Worm (Caenorhabditis elegans) whole organism, young adult: ENCODE data around the gene C12D8.13.
A peak's percentile ranks its signal among the peaks of the same experiment; 100 is the strongest.

Source experiments
- B0019.2 ChIP-seq: fragments of 200-800 bp; sonication (Bioruptor generic); conservative IDR thresholded peaks from 2 replicates; pipeline ENCODE4 v1.3.6; 2022; ENCODE audit warnings: missing genetic modification reagents, missing genetic modification characterization, missing compliant biosample characterization
- B0035.1 ChIP-seq: sonication (generic microtip); optimal IDR thresholded peaks from 2 replicates; lab custom pipeline; 2016; ENCODE audit warnings: missing genetic modification characterization, mild to moderate bottlenecking, missing compliant biosample characterization, missing genotype, missing genetic modification reagents
- F22D6.2 ChIP-seq: sonication (generic microtip); optimal IDR thresholded peaks from 2 replicates; lab custom pipeline; 2016; ENCODE audit warnings: mild to moderate bottlenecking, missing genetic modification characterization, missing compliant biosample characterization
- T26A5.8 ChIP-seq: sonication (generic microtip); optimal IDR thresholded peaks from 2 replicates; lab custom pipeline; 2016; ENCODE audit warnings: missing genetic modification characterization, missing compliant biosample characterization
- Y79H2A.3 ChIP-seq: fragments of 200-800 bp; sonication (Bioruptor generic); conservative IDR thresholded peaks from 2 replicates; pipeline ENCODE4 v1.3.6; 2022; ENCODE audit warnings: missing genetic modification reagents, missing genetic modification characterization, missing compliant biosample characterization
- akir-1 ChIP-seq: fragments of 200-800 bp; sonication (Bioruptor generic); optimal IDR thresholded peaks from 2 replicates; lab custom pipeline; 2018; ENCODE audit warnings: mild to moderate bottlenecking, missing genetic modification characterization, moderate library complexity, missing compliant biosample characterization
- ama-1 ChIP-seq, 3 experiments: fragments of 150-350 bp in 1 of 3; sonication (generic microtip) in 2 of 3; optimal IDR thresholded peaks; 2 replicates each; lab custom pipeline; 2014 to 2018; ENCODE audit warnings: missing biosample characterization in 2 of 3, missing genetic modification characterization in 2 of 3, missing genetic modification reagents in 2 of 3
- atf-7 ChIP-seq: sonication (generic microtip); optimal IDR thresholded peaks from 2 replicates; lab custom pipeline; 2017; ENCODE audit warnings: mild to moderate bottlenecking, missing genetic modification characterization, missing compliant biosample characterization
- attf-5 ChIP-seq: fragments of 200-800 bp; sonication (Bioruptor generic); optimal IDR thresholded peaks from 2 replicates; lab custom pipeline; 2018; ENCODE audit warnings: mild to moderate bottlenecking, missing genetic modification characterization, missing compliant biosample characterization
- attf-6 ChIP-seq: fragments of 200-800 bp; sonication (Bioruptor generic); IDR thresholded peaks from 2 replicates; pipeline ENCODE4 v1.3.6; 2022; ENCODE audit warnings: missing genetic modification reagents, missing genetic modification characterization, missing compliant biosample characterization
- ccch-3 ChIP-seq: fragments of 200-800 bp; sonication (Bioruptor generic); optimal IDR thresholded peaks from 2 replicates; lab custom pipeline; 2018; ENCODE audit warnings: mild to moderate bottlenecking, missing genetic modification characterization, missing compliant biosample characterization
- cebp-1 ChIP-seq, 2 experiments: fragments of 200-800 bp in 1 of 2; sonication (Bioruptor generic) in 1 of 2; sonication (generic microtip) in 1 of 2; IDR thresholded peaks in 1 of 2; optimal IDR thresholded peaks in 1 of 2; 2 replicates each; pipeline versions ENCODE4 v1.3.6 to Lab custom; 2017 to 2022; ENCODE audit warnings: missing compliant biosample characterization in 2 of 2, missing genetic modification characterization in 2 of 2, mild to moderate bottlenecking in 1 of 2, missing genetic modification reagents in 1 of 2, moderate library complexity in 1 of 2
- chd-7 ChIP-seq: sonication (generic microtip); optimal IDR thresholded peaks from 2 replicates; lab custom pipeline; 2016; ENCODE audit warnings: mild to moderate bottlenecking, missing genetic modification characterization, moderate library complexity, missing compliant biosample characterization
- dox-1 ChIP-seq: fragments of 200-800 bp; sonication (Bioruptor generic); IDR thresholded peaks from 2 replicates; pipeline ENCODE4 v1.3.6; 2022; ENCODE audit warnings: missing genetic modification reagents, missing genetic modification characterization, missing compliant biosample characterization
- ekl-4 ChIP-seq: fragments of 200-800 bp; sonication (Bioruptor generic); IDR thresholded peaks from 2 replicates; pipeline ENCODE4 v1.3.6; 2022; ENCODE audit warnings: missing genetic modification reagents, missing genetic modification characterization, missing compliant biosample characterization
- him-1 ChIP-seq: sonication (generic microtip); optimal IDR thresholded peaks from 2 replicates; lab custom pipeline; 2016; ENCODE audit warnings: missing genotype, missing genetic modification reagents, missing genetic modification characterization, missing compliant biosample characterization
- lsy-27 ChIP-seq: sonication (generic microtip); optimal IDR thresholded peaks from 2 replicates; lab custom pipeline; 2017; ENCODE audit warnings: missing genetic modification characterization, mild to moderate bottlenecking, missing compliant biosample characterization, antibody characterized with exemption, missing genotype, borderline replicate concordance; ENCODE audit not compliant: insufficient read depth
- madf-6 ChIP-seq: fragments of 200-800 bp; sonication (Bioruptor generic); IDR thresholded peaks from 2 replicates; pipeline ENCODE4 v1.3.6; 2022; ENCODE audit warnings: missing genetic modification reagents, missing genetic modification characterization, missing compliant biosample characterization
- mcd-1 ChIP-seq: fragments of 200-800 bp; sonication (Bioruptor generic); IDR thresholded peaks from 2 replicates; pipeline ENCODE4 v1.3.6; 2022; ENCODE audit warnings: missing genetic modification reagents, missing genetic modification characterization, missing compliant biosample characterization
- nhr-179 ChIP-seq: sonication (generic microtip); optimal IDR thresholded peaks from 2 replicates; lab custom pipeline; 2016; ENCODE audit warnings: mild to moderate bottlenecking, missing genetic modification characterization, missing compliant biosample characterization
- nhr-80 ChIP-seq: sonication (generic microtip); optimal IDR thresholded peaks from 2 replicates; lab custom pipeline; 2016; ENCODE audit warnings: missing genetic modification characterization, missing compliant biosample characterization
- nhr-90 ChIP-seq: sonication (generic microtip); optimal IDR thresholded peaks from 2 replicates; lab custom pipeline; 2016; ENCODE audit warnings: missing genotype, mild to moderate bottlenecking, missing genetic modification characterization, missing compliant biosample characterization
- pha-4 ChIP-seq: fragments of 150-350 bp; sonication (generic microtip); optimal IDR thresholded peaks from 2 replicates; lab custom pipeline; 2014; ENCODE audit warnings: missing biosample characterization, missing genetic modification reagents, missing genetic modification characterization
- repo-1 ChIP-seq: sonication (generic microtip); optimal IDR thresholded peaks from 2 replicates; lab custom pipeline; 2017; ENCODE audit warnings: mild to moderate bottlenecking, missing genetic modification characterization, missing compliant biosample characterization
- sdz-38 ChIP-seq: sonication (generic microtip); optimal IDR thresholded peaks from 2 replicates; lab custom pipeline; 2016; ENCODE audit warnings: missing genotype, missing genetic modification characterization, missing compliant biosample characterization
- sea-2 ChIP-seq: fragments of 200-800 bp; sonication (Bioruptor generic); IDR thresholded peaks from 2 replicates; pipeline ENCODE4 v1.3.6; 2022; ENCODE audit warnings: missing genetic modification characterization, missing compliant biosample characterization
- snpc-4 ChIP-seq, 5 experiments: fragments of 150-350 bp in 1 of 5; sonication (generic microtip) in 4 of 5; optimal IDR thresholded peaks; 2 replicates each; lab custom pipeline; 2014 to 2018; ENCODE audit warnings: missing genetic modification characterization in 5 of 5, missing biosample characterization in 3 of 5, antibody characterized with exemption in 2 of 5, mild to moderate bottlenecking in 2 of 5, missing compliant biosample characterization in 2 of 5, missing genotype in 2 of 5, moderate library complexity in 2 of 5, missing genetic modification reagents in 1 of 5
- tlf-1 ChIP-seq: fragments of 200-800 bp; sonication (Bioruptor generic); optimal IDR thresholded peaks from 2 replicates; lab custom pipeline; 2018; ENCODE audit warnings: mild to moderate bottlenecking, missing genetic modification characterization, missing compliant biosample characterization
- unc-130 ChIP-seq: sonication (generic microtip); optimal IDR thresholded peaks from 2 replicates; lab custom pipeline; 2016; ENCODE audit warnings: missing genetic modification reagents, missing genetic modification characterization, missing compliant biosample characterization
- ztf-18 ChIP-seq: sonication (generic microtip); optimal IDR thresholded peaks from 2 replicates; lab custom pipeline; 2016; ENCODE audit warnings: missing genotype, mild to moderate bottlenecking, missing genetic modification characterization, missing compliant biosample characterization
- ztf-22 ChIP-seq: fragments of 200-800 bp; sonication (Bioruptor generic); optimal IDR thresholded peaks from 2 replicates; lab custom pipeline; 2018; ENCODE audit warnings: mild to moderate bottlenecking, missing genetic modification characterization, moderate library complexity, missing compliant biosample characterization
- ztf-26 ChIP-seq: sonication (generic microtip); optimal IDR thresholded peaks from 2 replicates; lab custom pipeline; 2017; ENCODE audit warnings: missing genetic modification characterization, missing compliant biosample characterization
- ztf-28 ChIP-seq: fragments of 200-800 bp; sonication (Bioruptor generic); IDR thresholded peaks from 2 replicates; pipeline ENCODE4 v1.3.6; 2022; ENCODE audit warnings: missing genetic modification reagents, missing genetic modification characterization, missing compliant biosample characterization

The C12D8.13 gene

ce11 chrV:10203435-10204009 is 17.0 kb downstream of the C12D8.13 start, which contains the start of gene chpf-1:
TSS of gene chpf-1 (minus strand) at chrV:10203485.
- no peak for TF ChIP-seq attf-6 (GFP tag; lab: Robert Waterston, UW)
- TF ChIP-seq cebp-1 (GFP tag; IDR thresholded peaks at IDR 0.05; lab: Robert Waterston, UW) = no peak
- TF ChIP-seq cebp-1 (tag; optimal IDR thresholded peaks at IDR 0.05; lab: Kevin White, UChicago) = peak; percentile 2
- TF ChIP-seq nhr-80 (tag; lab: Kevin White, UChicago) = peak; percentile 65
- peak; percentile 56 for TF ChIP-seq ztf-18 (tag; lab: Kevin White, UChicago)
- no peak for TF ChIP-seq snpc-4 (GFP tag; optimal IDR thresholded peaks at IDR 0.05; lab: Kevin White, UChicago)
- peak in 2 of 4 experiments; percentile 33 to 36 for TF ChIP-seq snpc-4 (tag; optimal IDR thresholded peaks at IDR 0.05; lab: Kevin White, UChicago)
- TF ChIP-seq T26A5.8 (tag; lab: Kevin White, UChicago) = no peak
- TF ChIP-seq madf-6 (GFP tag; lab: Robert Waterston, UW) = 0 out of 2 replicates have a peak, but pooled peaks have one; percentile 17

DNA sequence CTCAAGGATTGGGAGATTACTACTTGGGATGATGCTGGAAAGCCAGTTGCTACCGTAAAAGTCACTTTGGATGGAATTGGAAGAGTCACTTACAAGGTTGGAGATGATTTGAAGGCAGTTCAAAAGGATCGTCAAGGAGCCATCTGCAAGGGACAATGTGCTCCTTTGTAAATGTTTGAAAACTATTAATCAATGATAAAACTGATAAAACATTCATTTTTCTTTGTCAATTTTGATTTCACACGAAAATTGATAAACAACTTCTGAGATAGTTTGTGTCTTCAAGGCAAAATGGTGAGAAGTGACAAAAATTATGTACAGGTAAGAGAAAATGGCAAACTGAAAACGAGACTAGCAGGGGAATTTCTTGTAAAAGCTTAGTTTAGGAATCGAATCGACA is 18.2 kb downstream of the C12D8.13 start:
- TF ChIP-seq unc-130 (GFP tag; lab: Kevin White, UChicago) = no peak
- no peak for TF ChIP-seq nhr-179 (tag; lab: Kevin White, UChicago)
- TF ChIP-seq madf-6 (GFP tag; lab: Robert Waterston, UW) = no peak
- no peak for TF ChIP-seq Y79H2A.3 (GFP tag; lab: Robert Waterston, UW)
- TF ChIP-seq B0035.1 (tag; lab: Kevin White, UChicago) = no peak
- TF ChIP-seq attf-5 (GFP tag; lab: Kevin White, UChicago) = no peak
- TF ChIP-seq ztf-28 (GFP tag; lab: Robert Waterston, UW) = no peak
- TF ChIP-seq sea-2 (GFP tag; lab: Robert Waterston, UW) = no peak
- TF ChIP-seq him-1 (tag; lab: Kevin White, UChicago) = no peak
- no peak for TF ChIP-seq pha-4 (tag; lab: Kevin White, UChicago)
- no peak for TF ChIP-seq dox-1 (GFP tag; lab: Robert Waterston, UW)
- no peak for TF ChIP-seq repo-1 (tag; lab: Kevin White, UChicago)
- no peak for TF ChIP-seq tlf-1
- no peak for TF ChIP-seq mcd-1 (GFP tag; lab: Robert Waterston, UW)
- no peak for TF ChIP-seq ztf-22 (GFP tag; lab: Kevin White, UChicago)
- no peak for TF ChIP-seq lsy-27 (tag; lab: Kevin White, UChicago)
- no peak for TF ChIP-seq chd-7 (tag; lab: Kevin White, UChicago)
- no peak for TF ChIP-seq sdz-38 (tag; lab: Kevin White, UChicago)

DNA sequence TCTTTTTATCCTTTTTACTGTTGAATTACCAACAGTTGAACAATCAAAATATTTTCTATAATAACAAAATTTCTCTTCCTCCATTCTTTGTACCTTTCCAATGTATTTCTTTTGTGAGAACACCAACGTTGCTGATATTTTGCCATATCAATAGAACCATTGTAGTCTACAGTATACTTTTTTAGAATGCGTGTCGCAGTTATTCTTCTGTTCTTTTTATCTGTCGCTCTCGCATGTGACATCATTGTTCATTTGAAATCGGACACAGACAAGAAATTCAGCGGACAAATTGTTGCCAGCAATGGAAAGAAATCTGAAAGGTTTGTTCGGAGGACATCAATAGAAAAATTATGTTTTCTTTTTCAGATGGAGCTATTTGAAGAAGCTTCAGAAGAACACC is 18.6 kb downstream of the C12D8.13 start, which contains the start of gene ZK856.7:
TSS of gene ZK856.7 (plus strand) at position 186 of the 400 bp plus-strand sequence.
- TF ChIP-seq nhr-90 (tag; lab: Kevin White, UChicago) = no peak
- no peak for TF ChIP-seq ama-1 (optimal IDR thresholded peaks at IDR 0.05; lab: Kevin White, UChicago)
- peak in 1 of 2 experiments; percentile 7 for TF ChIP-seq ama-1 (GFP tag; optimal IDR thresholded peaks at IDR 0.05; lab: Kevin White, UChicago)

DNA sequence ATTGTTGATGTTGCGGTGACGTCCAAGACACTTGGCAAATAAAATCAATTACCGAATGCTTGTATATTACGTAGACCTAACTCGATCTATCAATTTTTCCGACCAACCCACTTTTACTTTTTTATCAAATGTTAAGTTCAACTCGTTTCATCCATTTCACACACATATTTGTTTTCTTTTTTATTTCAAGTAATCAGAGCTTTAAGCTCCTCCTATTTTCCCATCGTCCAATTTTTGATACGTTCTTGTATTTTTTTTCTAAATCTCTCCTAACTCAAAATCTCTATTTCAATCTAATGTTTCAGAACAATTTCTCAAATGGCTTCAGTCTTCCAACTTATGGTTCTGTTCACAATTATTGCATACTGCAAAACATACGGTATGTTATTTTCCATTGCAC is 22.1 kb downstream of the C12D8.13 start, which contains the start of gene ZK856.6:
TSS of gene ZK856.6 (plus strand) at position 301 of the 400 bp plus-strand sequence.
- no peak for TF ChIP-seq ekl-4 (GFP tag; lab: Robert Waterston, UW)
- no peak for TF ChIP-seq ccch-3
- TF ChIP-seq F22D6.2 (tag; lab: Kevin White, UChicago) = no peak
- TF ChIP-seq attf-5 (GFP tag; lab: Kevin White, UChicago) = no peak
- no peak for TF ChIP-seq B0019.2 (GFP tag; lab: Robert Waterston, UW)
- TF ChIP-seq atf-7 (tag; lab: Kevin White, UChicago) = no peak
- no peak for TF ChIP-seq akir-1
- no peak for TF ChIP-seq ztf-26
- TF ChIP-seq, all 124 proteins: peak for 0
